Fruit fly (Drosophila melanogaster) whole organism, embryonic: ENCODE measurements around the gene Sodh2.

Source experiments
- Atf3 ChIP-seq: fragments of 200-800 bp; sonication (Bioruptor generic); optimal IDR thresholded peaks from 3 replicates; lab custom pipeline; 2016; ENCODE audit warnings: missing biosample characterization, missing genetic modification characterization
- CG10543 ChIP-seq: fragments of 200-800 bp; sonication (Bioruptor generic); optimal IDR thresholded peaks from 3 replicates; lab custom pipeline; 2017; ENCODE audit warnings: missing biosample characterization, mild to moderate bottlenecking, missing genetic modification characterization, moderate library complexity
- CG1233 ChIP-seq: fragments of 200-800 bp; sonication (Bioruptor generic); optimal IDR thresholded peaks from 4 replicates; lab custom pipeline; 2018; ENCODE audit warnings: missing biosample characterization, mild to moderate bottlenecking, missing genetic modification characterization
- CG12769 ChIP-seq: fragments of 200-800 bp; sonication (Bioruptor generic); optimal IDR thresholded peaks from 2 replicates; lab custom pipeline; 2019; ENCODE audit warnings: missing biosample characterization, mild to moderate bottlenecking, missing genetic modification characterization, moderate library complexity
- CG13123 ChIP-seq: fragments of 200-800 bp; sonication (Bioruptor generic); optimal IDR thresholded peaks from 2 replicates; lab custom pipeline; 2016; ENCODE audit warnings: missing biosample characterization, missing genetic modification characterization
- CG13296 ChIP-seq: fragments of 200-800 bp; sonication (Bioruptor generic); optimal IDR thresholded peaks from 3 replicates; lab custom pipeline; 2018; ENCODE audit warnings: missing biosample characterization, mild to moderate bottlenecking, missing genetic modification characterization
- CG14860 ChIP-seq: fragments of 200-800 bp; sonication (Bioruptor generic); IDR thresholded peaks from 3 replicates; pipeline ENCODE4 v1.3.6; 2022; ENCODE audit warnings: missing biosample characterization, missing genetic modification characterization; ENCODE audit not compliant: partially characterized antibody
- CG1792 ChIP-seq: fragments of 200-800 bp; sonication (Bioruptor generic); optimal IDR thresholded peaks from 2 replicates; lab custom pipeline; 2016; ENCODE audit warnings: missing biosample characterization, missing genetic modification characterization
- CG18619 ChIP-seq: fragments of 200-800 bp; sonication (Bioruptor generic); optimal IDR thresholded peaks from 3 replicates; lab custom pipeline; 2017; ENCODE audit warnings: missing biosample characterization, mild to moderate bottlenecking, missing genetic modification characterization
- CG30403 ChIP-seq: fragments of 200-800 bp; sonication (Bioruptor generic); optimal IDR thresholded peaks from 3 replicates; lab custom pipeline; 2016; ENCODE audit warnings: missing biosample characterization, missing genetic modification characterization
- CG31365 ChIP-seq: fragments of 200-800 bp; sonication (Bioruptor generic); optimal IDR thresholded peaks from 2 replicates; lab custom pipeline; 2018; ENCODE audit warnings: missing biosample characterization, mild to moderate bottlenecking, missing genetic modification characterization
- CG3163 ChIP-seq: fragments of 200-800 bp; sonication (Bioruptor generic); optimal IDR thresholded peaks from 3 replicates; lab custom pipeline; 2016; ENCODE audit warnings: missing biosample characterization, missing genetic modification characterization
- CG32772 ChIP-seq: fragments of 200-800 bp; sonication (Bioruptor generic); IDR thresholded peaks from 2 replicates; pipeline ENCODE4 v1.3.6; 2022; ENCODE audit warnings: missing biosample characterization, missing genetic modification characterization
- CG33557 ChIP-seq: fragments of 200-800 bp; sonication (Bioruptor generic); optimal IDR thresholded peaks from 2 replicates; lab custom pipeline; 2019; ENCODE audit warnings: missing biosample characterization, mild to moderate bottlenecking, missing genetic modification characterization, moderate library complexity
- CG4360 ChIP-seq: fragments of 200-800 bp; sonication (Bioruptor generic); IDR thresholded peaks from 2 replicates; pipeline ENCODE4 v1.3.6; 2022; ENCODE audit warnings: missing biosample characterization, missing genetic modification characterization
- CG4424 ChIP-seq: fragments of 200-800 bp; sonication (Bioruptor generic); optimal IDR thresholded peaks from 3 replicates; lab custom pipeline; 2016; ENCODE audit warnings: missing biosample characterization, missing genetic modification characterization
- CG5245 ChIP-seq: fragments of 200-800 bp; sonication (Bioruptor generic); optimal IDR thresholded peaks from 3 replicates; lab custom pipeline; 2016; ENCODE audit warnings: missing biosample characterization, missing genetic modification characterization
- CG7271 ChIP-seq: fragments of 200-800 bp; sonication (Bioruptor generic); optimal IDR thresholded peaks from 2 replicates; lab custom pipeline; 2018; ENCODE audit warnings: missing biosample characterization, mild to moderate bottlenecking, missing genetic modification characterization, moderate library complexity
- CG7839 ChIP-seq: fragments of 200-800 bp; sonication (Bioruptor generic); optimal IDR thresholded peaks from 3 replicates; lab custom pipeline; 2018; ENCODE audit warnings: missing biosample characterization, mild to moderate bottlenecking, missing genetic modification characterization, moderate library complexity
- CG8388 ChIP-seq: fragments of 200-800 bp; sonication (Bioruptor generic); optimal IDR thresholded peaks from 2 replicates; lab custom pipeline; 2019; ENCODE audit warnings: missing biosample characterization, mild to moderate bottlenecking, missing genetic modification characterization, moderate library complexity
- CG9817 ChIP-seq: fragments of 200-800 bp; sonication (Bioruptor generic); optimal IDR thresholded peaks from 2 replicates; lab custom pipeline; 2018; ENCODE audit warnings: missing biosample characterization, mild to moderate bottlenecking, missing genetic modification characterization, moderate library complexity
- CkIIα-i1 ChIP-seq: fragments of 200-800 bp; sonication (Bioruptor generic); IDR thresholded peaks from 2 replicates; pipeline ENCODE4 v1.3.6; 2022; ENCODE audit warnings: missing biosample characterization, missing genetic modification characterization
- Gsc ChIP-seq: fragments of 200-800 bp; sonication (Bioruptor generic); IDR thresholded peaks from 2 replicates; pipeline ENCODE4 v1.3.6; 2022; ENCODE audit warnings: missing biosample characterization, missing genetic modification characterization
- HLH3B ChIP-seq: fragments of 200-800 bp; sonication (Bioruptor generic); IDR thresholded peaks from 2 replicates; pipeline ENCODE4 v1.3.6; 2022; ENCODE audit warnings: missing biosample characterization, missing genetic modification characterization
- HLH4C ChIP-seq: fragments of 200-800 bp; sonication (Bioruptor generic); IDR thresholded peaks from 3 replicates; pipeline ENCODE4 v1.3.6; 2022; ENCODE audit warnings: missing biosample characterization, missing genetic modification characterization; ENCODE audit not compliant: partially characterized antibody
- Hr51 ChIP-seq, 2 experiments: fragments of 200-800 bp; sonication (Bioruptor generic); optimal IDR thresholded peaks; 2 replicates in 1 of 2; 3 replicates in 1 of 2; lab custom pipeline; 2016 to 2018; ENCODE audit warnings: missing biosample characterization in 2 of 2, missing genetic modification characterization in 2 of 2, mild to moderate bottlenecking in 1 of 2, moderate library complexity in 1 of 2
- Lpt ChIP-seq: fragments of >200 bp; optimal IDR thresholded peaks from 2 replicates; lab custom pipeline; 2018; ENCODE audit warnings: missing biosample characterization, missing genetic modification characterization
- Trl ChIP-seq, 3 experiments: fragments of >200 bp in 2 of 3; fragments of 200-800 bp in 1 of 3; sonication (Bioruptor generic) in 1 of 3; optimal IDR thresholded peaks; 2 replicates in 1 of 3; 3 replicates in 2 of 3; lab custom pipeline; 2016 to 2017; ENCODE audit warnings: missing biosample characterization in 1 of 3, missing genetic modification characterization in 1 of 3
- bowl ChIP-seq: fragments of 200-800 bp; sonication (Bioruptor generic); IDR thresholded peaks from 2 replicates; pipeline ENCODE4 v1.3.6; 2022; ENCODE audit warnings: missing biosample characterization, missing genetic modification characterization
- bsh ChIP-seq, 2 experiments: fragments of 200-800 bp; sonication (Bioruptor generic); optimal IDR thresholded peaks; 2 replicates each; lab custom pipeline; 2017 to 2018; ENCODE audit warnings: mild to moderate bottlenecking in 2 of 2, missing biosample characterization in 2 of 2, missing genetic modification characterization in 2 of 2, moderate library complexity in 1 of 2
- chinmo ChIP-seq: fragments of 200-800 bp; sonication (Bioruptor generic); IDR thresholded peaks from 4 replicates; pipeline ENCODE4 v1.3.6; 2022; ENCODE audit warnings: missing biosample characterization, missing genetic modification characterization; ENCODE audit not compliant: partially characterized antibody
- dan ChIP-seq: fragments of 200-800 bp; sonication (Bioruptor generic); IDR thresholded peaks from 2 replicates; pipeline ENCODE4 v1.3.6; 2022; ENCODE audit warnings: missing biosample characterization, missing genetic modification characterization
- dmrt99B ChIP-seq: fragments of 200-800 bp; sonication (Bioruptor generic); optimal IDR thresholded peaks from 2 replicates; lab custom pipeline; 2018; ENCODE audit warnings: missing biosample characterization, mild to moderate bottlenecking, missing genetic modification characterization, moderate library complexity
- grn ChIP-seq: fragments of 200-800 bp; sonication (Bioruptor generic); optimal IDR thresholded peaks from 3 replicates; lab custom pipeline; 2017; ENCODE audit warnings: missing biosample characterization, missing genetic modification characterization
- lab ChIP-seq: fragments of 200-800 bp; sonication (Bioruptor generic); optimal IDR thresholded peaks from 3 replicates; lab custom pipeline; 2017; ENCODE audit warnings: missing biosample characterization, missing genetic modification characterization, mild to moderate bottlenecking, moderate library complexity, missing genetic modification reagents
- lilli ChIP-seq: fragments of 200-800 bp; sonication (Bioruptor generic); optimal IDR thresholded peaks from 3 replicates; lab custom pipeline; 2016; ENCODE audit warnings: missing biosample characterization, missing genetic modification characterization
- nom ChIP-seq: fragments of 200-800 bp; sonication (Bioruptor generic); optimal IDR thresholded peaks from 2 replicates; lab custom pipeline; 2017; ENCODE audit warnings: missing biosample characterization, missing genetic modification characterization, mild to moderate bottlenecking, moderate library complexity, missing genetic modification reagents
- otp ChIP-seq: fragments of 200-800 bp; sonication (Bioruptor generic); IDR thresholded peaks from 3 replicates; pipeline ENCODE4, ENCODE4 v1.3.6; 2022; ENCODE audit warnings: missing biosample characterization, missing genetic modification characterization
- row ChIP-seq: fragments of 200-800 bp; sonication (Bioruptor generic); IDR thresholded peaks from 3 replicates; pipeline ENCODE4 v1.3.6; 2022; ENCODE audit warnings: missing biosample characterization, missing genetic modification characterization
- sc ChIP-seq, 3 experiments: fragments of >200 bp in 2 of 3; fragments of 200-800 bp in 1 of 3; sonication (Bioruptor generic) in 1 of 3; optimal IDR thresholded peaks; 2 replicates in 2 of 3; 3 replicates in 1 of 3; lab custom pipeline; 2017; ENCODE audit warnings: mild to moderate bottlenecking in 1 of 3, missing biosample characterization in 1 of 3, missing genetic modification characterization in 1 of 3, missing genetic modification reagents in 1 of 3
- sens ChIP-seq: fragments of 200-800 bp; sonication (Bioruptor generic); peaks from one replicate; lab custom pipeline; 2016; ENCODE audit warnings: missing biosample characterization, missing genetic modification characterization
- tll ChIP-seq, 2 experiments: fragments of 200-800 bp in 1 of 2; fragments of >200 bp in 1 of 2; sonication (Bioruptor generic) in 1 of 2; optimal IDR thresholded peaks; 2 replicates each; lab custom pipeline; 2017 to 2019; ENCODE audit warnings: missing biosample characterization in 2 of 2, missing genetic modification characterization in 2 of 2, mild to moderate bottlenecking in 1 of 2, moderate library complexity in 1 of 2
- tna ChIP-seq: fragments of 200-800 bp; sonication (Bioruptor generic); IDR thresholded peaks from 2 replicates; pipeline ENCODE4 v1.3.6; 2022; ENCODE audit warnings: missing biosample characterization, missing genetic modification characterization; ENCODE audit not compliant: partially characterized antibody
- unc-4 ChIP-seq: fragments of 200-800 bp; sonication (Bioruptor generic); IDR thresholded peaks from 2 replicates; pipeline ENCODE4 v1.3.6; 2022; ENCODE audit warnings: missing biosample characterization, missing genetic modification characterization; ENCODE audit not compliant: partially characterized antibody
- vvl ChIP-seq: fragments of 200-800 bp; sonication (Bioruptor generic); IDR thresholded peaks from 2 replicates; pipeline ENCODE4 v1.3.6; 2022; ENCODE audit warnings: missing biosample characterization, missing genetic modification characterization

Gene Sodh2

DNA sequence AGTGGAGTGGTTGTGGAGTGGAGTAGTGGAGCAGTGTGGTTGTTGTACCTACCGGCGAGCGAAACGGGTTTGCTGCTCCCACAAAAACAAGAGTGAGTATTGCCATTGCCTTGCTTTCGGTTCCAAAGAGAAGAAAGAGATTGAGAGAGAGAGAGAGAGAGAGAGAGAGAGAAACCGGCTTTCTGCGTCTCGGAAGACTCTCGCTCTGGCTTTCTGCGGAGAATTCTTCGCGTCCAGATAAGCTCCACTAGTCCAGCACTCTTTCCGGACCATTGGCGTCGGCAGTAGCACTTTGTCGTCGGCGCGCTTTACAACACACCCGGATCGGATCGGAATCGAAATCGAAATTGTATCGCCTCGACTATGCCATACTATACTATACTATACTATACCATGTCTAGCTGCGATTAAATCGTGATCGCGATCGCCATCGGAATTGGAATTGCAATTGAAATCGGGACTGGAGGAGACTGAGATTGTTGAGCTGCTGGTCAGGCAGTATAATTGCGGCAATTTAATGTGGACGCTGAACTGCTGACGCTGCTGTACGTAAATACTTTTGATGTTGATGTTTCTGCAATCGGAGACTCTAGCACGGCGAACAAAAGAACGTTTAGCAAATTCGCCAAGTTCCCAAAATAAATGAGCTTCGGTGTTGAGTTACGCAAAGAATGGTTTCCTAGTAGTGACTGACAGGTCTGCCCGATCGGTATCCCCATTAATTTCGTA is 49.2 kb upstream of the Sodh2 start, which contains the start of gene Cad86C (continued):
- TF ChIP-seq CG12769 (tag; lab: Kevin White, UChicago) (peak; percentile 91), CG1792 (GFP tag; lab: Kevin White, UChicago) (no peak), tna (GFP tag; lab: Robert Waterston, UW) (peak; percentile 72), dan (GFP tag; lab: Robert Waterston, UW) (no peak), grn (GFP tag; lab: Kevin White, UChicago) (peak; percentile 36), dmrt99B (no peak), CG13296 (no peak), lab (peak; percentile 21), CG14860 (GFP tag; lab: Robert Waterston, UW) (peak; percentile 62), CG3163 (GFP tag; lab: Kevin White, UChicago) (peak; percentile 23), CkIIα-i1 (no peak), HLH4C (GFP tag; lab: Robert Waterston, UW) (peak; percentile 75), vvl (GFP tag; lab: Robert Waterston, UW) (peak; percentile 49; the same call in 1 of the 2 replicates), CG4424 (GFP tag; lab: Kevin White, UChicago) (no peak), otp (GFP tag; lab: Robert Waterston, UW) (no peak), CG18619 (GFP tag; lab: Kevin White, UChicago) (no peak), CG30403 (no peak), sc (optimal IDR thresholded peaks at IDR 0.05; lab: Kevin White, UChicago) (no peak), sc (GFP tag; optimal IDR thresholded peaks at IDR 0.05; lab: Kevin White, UChicago) (no peak), CG10543 (GFP tag; lab: Kevin White, UChicago) (no peak), CG1233 (GFP tag; lab: Kevin White, UChicago) (no peak), CG8388 (GFP tag; lab: Kevin White, UChicago) (no peak), tll (GFP tag; optimal IDR thresholded peaks at IDR 0.05; lab: Kevin White, UChicago) (no peak), Atf3 (no peak), CG5245 (GFP tag; lab: Kevin White, UChicago) (no peak), sens (GFP tag; lab: Kevin White, UChicago) (peak; percentile 64), nom (GFP tag; lab: Kevin White, UChicago) (peak; percentile 85), row (GFP tag; lab: Robert Waterston, UW) (no peak), unc-4 (GFP tag; lab: Robert Waterston, UW) (peak; percentile 45; the same call in 1 of the 2 replicates), CG13123 (GFP tag; lab: Kevin White, UChicago) (no peak), Trl (optimal IDR thresholded peaks at IDR 0.05; lab: Kevin White, UChicago) (peak; percentile 95 to 96), Trl (GFP tag; optimal IDR thresholded peaks at IDR 0.05; lab: Kevin White, UChicago) (no peak), CG7271 (tag; lab: Kevin White, UChicago) (no peak)

DNA sequence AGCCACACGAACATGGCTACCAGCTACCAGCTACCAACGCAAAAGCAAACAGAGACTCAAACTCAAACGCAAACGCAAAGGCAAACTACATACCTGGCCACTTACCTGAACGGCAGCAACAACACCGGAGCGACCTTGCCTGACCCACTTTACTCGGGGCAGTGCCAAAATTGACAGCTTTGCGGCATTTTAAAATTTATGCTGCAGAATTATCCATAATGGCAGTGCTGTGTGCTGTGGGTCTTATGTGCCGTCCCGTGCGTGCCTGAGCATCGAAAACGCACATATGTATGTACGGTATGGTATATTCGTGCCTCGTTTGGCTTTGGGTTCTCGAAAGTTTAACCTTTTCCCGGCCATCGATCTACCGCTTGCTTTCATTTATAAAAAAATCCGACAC is 47.5 kb upstream of the Sodh2 start:
- TF ChIP-seq CG4360 (GFP tag; lab: Robert Waterston, UW) (0 out of 2 replicates have a peak, but pooled peaks have one; percentile 21), dmrt99B (no peak), tna (GFP tag; lab: Robert Waterston, UW) (0 out of 2 replicates have a peak, but pooled peaks have one; percentile 14), CkIIα-i1 (no peak), HLH4C (GFP tag; lab: Robert Waterston, UW) (0 out of 3 replicates have a peak, but pooled peaks have one; percentile 21), chinmo (0 out of 4 replicates have a peak, but pooled peaks have one; percentile 26)

- no peak for TF ChIP-seq CG32772 (GFP tag; lab: Robert Waterston, UW)
- no peak for TF ChIP-seq lilli (GFP tag; lab: Kevin White, UChicago)
- no peak for TF ChIP-seq Gsc (GFP tag; lab: Robert Waterston, UW)
- TF ChIP-seq bsh (GFP tag; optimal IDR thresholded peaks at IDR 0.05; lab: Kevin White, UChicago): peak in 1 of 2 experiments; percentile 40
- no peak for TF ChIP-seq CG9817 (tag; lab: Kevin White, UChicago)
- TF ChIP-seq nom (GFP tag; lab: Kevin White, UChicago): peak; percentile 11
- no peak for TF ChIP-seq CG7839 (tag; lab: Kevin White, UChicago)
- no peak for TF ChIP-seq CG33557
- TF ChIP-seq HLH3B (GFP tag; lab: Robert Waterston, UW): no peak
- no peak for TF ChIP-seq Hr51 (GFP tag; optimal IDR thresholded peaks at IDR 0.05; lab: Kevin White, UChicago)
- TF ChIP-seq bowl (GFP tag; lab: Robert Waterston, UW): no peak
- no peak for TF ChIP-seq Lpt (GFP tag; lab: Kevin White, UChicago)
- TF ChIP-seq CG31365 (tag; lab: Kevin White, UChicago): no peak
Observed at dm6 chr3R:10829746-10830145, 46.4 kb upstream of the Sodh2 start.
